Fruit fly (Drosophila melanogaster) whole organism, embryonic: ENCODE data around the gene bun.
A peak's percentile ranks its signal among the peaks of the same experiment; 100 is the strongest.

Experiments used
- Adf1 ChIP-seq: fragments of 200-800 bp; sonication (Bioruptor generic); IDR thresholded peaks from 2 replicates; pipeline ENCODE4 v1.3.6; 2022; ENCODE audit warnings: missing biosample characterization, missing genetic modification characterization
- Atf3 ChIP-seq: fragments of 200-800 bp; sonication (Bioruptor generic); optimal IDR thresholded peaks from 3 replicates; lab custom pipeline; 2016; ENCODE audit warnings: missing biosample characterization, missing genetic modification characterization
- B-H1 ChIP-seq: fragments of 200-800 bp; sonication (Bioruptor generic); IDR thresholded peaks from 3 replicates; pipeline ENCODE4 v1.3.6; 2022; ENCODE audit warnings: missing biosample characterization, missing genetic modification characterization
- Bgb ChIP-seq: fragments of 200-800 bp; sonication (Bioruptor generic); IDR thresholded peaks from 2 replicates; pipeline ENCODE4 v1.3.6; 2022; ENCODE audit warnings: missing biosample characterization, missing genetic modification characterization; ENCODE audit not compliant: partially characterized antibody
- CG10321 ChIP-seq: fragments of 200-800 bp; sonication (Bioruptor generic); IDR thresholded peaks from 2 replicates; pipeline ENCODE4 v1.3.6; 2022; ENCODE audit warnings: missing biosample characterization, missing genetic modification characterization
- CG11456 ChIP-seq: fragments of 200-800 bp; sonication (Bioruptor generic); IDR thresholded peaks from 3 replicates; pipeline ENCODE4 v1.3.6; 2022; ENCODE audit warnings: missing biosample characterization, missing genetic modification characterization
- CG13287 ChIP-seq: fragments of 200-800 bp; sonication (Bioruptor generic); IDR thresholded peaks from 2 replicates; pipeline ENCODE4 v1.3.6; 2022; ENCODE audit warnings: missing biosample characterization, missing genetic modification characterization; ENCODE audit not compliant: partially characterized antibody
- CG14441 ChIP-seq: fragments of 200-800 bp; sonication (Bioruptor generic); IDR thresholded peaks from 2 replicates; pipeline ENCODE4 v1.3.6; 2022; ENCODE audit warnings: missing biosample characterization, missing genetic modification characterization
- CG15514 ChIP-seq: fragments of 200-800 bp; sonication (Bioruptor generic); optimal IDR thresholded peaks from 3 replicates; lab custom pipeline; 2017; ENCODE audit warnings: missing biosample characterization, missing genetic modification characterization, mild to moderate bottlenecking, moderate library complexity, missing genetic modification reagents
- CG17385 ChIP-seq: fragments of 200-800 bp; sonication (Bioruptor generic); optimal IDR thresholded peaks from 3 replicates; lab custom pipeline; 2018; ENCODE audit warnings: missing biosample characterization, mild to moderate bottlenecking, missing genetic modification characterization
- CG18599 ChIP-seq: fragments of 200-800 bp; sonication (Bioruptor generic); optimal IDR thresholded peaks from 3 replicates; lab custom pipeline; 2017; ENCODE audit warnings: missing biosample characterization, missing genetic modification characterization, mild to moderate bottlenecking, moderate library complexity, missing genetic modification reagents
- CG30020 ChIP-seq: fragments of 200-800 bp; optimal IDR thresholded peaks from 2 replicates; lab custom pipeline; 2019; ENCODE audit warnings: missing biosample characterization, mild to moderate bottlenecking, missing genetic modification characterization, moderate library complexity
- CG30403 ChIP-seq: fragments of 200-800 bp; sonication (Bioruptor generic); optimal IDR thresholded peaks from 3 replicates; lab custom pipeline; 2016; ENCODE audit warnings: missing biosample characterization, missing genetic modification characterization
- CG31441 ChIP-seq: fragments of 200-800 bp; sonication (Bioruptor generic); IDR thresholded peaks from 2 replicates; pipeline ENCODE4 v1.3.6; 2022; ENCODE audit warnings: missing biosample characterization, missing genetic modification characterization
- CG34224 ChIP-seq: fragments of 200-800 bp; sonication (Bioruptor generic); IDR thresholded peaks from 3 replicates; pipeline ENCODE4 v1.3.6; 2022; ENCODE audit warnings: missing biosample characterization, missing genetic modification characterization; ENCODE audit not compliant: partially characterized antibody
- CG6175 ChIP-seq: fragments of 200-800 bp; sonication (Bioruptor generic); IDR thresholded peaks from 3 replicates; pipeline ENCODE4 v1.3.6; 2022; ENCODE audit warnings: missing biosample characterization, missing genetic modification characterization
- CG9932 ChIP-seq: fragments of 200-800 bp; sonication (Bioruptor generic); IDR thresholded peaks from 2 replicates; pipeline ENCODE4 v1.3.6; 2022; ENCODE audit warnings: missing biosample characterization, missing genetic modification characterization
- CrebB ChIP-seq: fragments of 200-800 bp; sonication (Bioruptor generic); optimal IDR thresholded peaks from 3 replicates; lab custom pipeline; 2018; ENCODE audit warnings: missing biosample characterization, mild to moderate bottlenecking, missing genetic modification characterization
- Drgx ChIP-seq: fragments of 200-800 bp; sonication (Bioruptor generic); IDR thresholded peaks from 2 replicates; pipeline ENCODE4 v1.3.6; 2022; ENCODE audit warnings: missing biosample characterization, missing genetic modification characterization
- Fer1 ChIP-seq: fragments of 200-800 bp; sonication (Bioruptor generic); optimal IDR thresholded peaks from 2 replicates; lab custom pipeline; 2017; ENCODE audit warnings: missing biosample characterization, mild to moderate bottlenecking, missing genetic modification characterization
- HLHmδ ChIP-seq: fragments of 200-800 bp; sonication (Bioruptor generic); optimal IDR thresholded peaks from 2 replicates; lab custom pipeline; 2018; ENCODE audit warnings: missing biosample characterization, mild to moderate bottlenecking, missing genetic modification characterization, moderate library complexity
- Meics ChIP-seq: fragments of 200-800 bp; sonication (Bioruptor generic); optimal IDR thresholded peaks from 2 replicates; lab custom pipeline; 2017; ENCODE audit warnings: missing biosample characterization, mild to moderate bottlenecking, missing genetic modification characterization
- Nf-YC ChIP-seq: fragments of 200-800 bp; optimal IDR thresholded peaks from 3 replicates; lab custom pipeline; 2019; ENCODE audit warnings: missing biosample characterization, mild to moderate bottlenecking, missing genetic modification characterization, moderate library complexity
- Rfx ChIP-seq: fragments of 200-800 bp; sonication (Bioruptor generic); IDR thresholded peaks from 2 replicates; pipeline ENCODE4 v1.3.6; 2022; ENCODE audit warnings: missing biosample characterization, missing genetic modification characterization
- YL-1 ChIP-seq: fragments of 200-800 bp; sonication (Bioruptor generic); optimal IDR thresholded peaks from 3 replicates; lab custom pipeline; 2017; ENCODE audit warnings: missing biosample characterization, mild to moderate bottlenecking, missing genetic modification characterization
- abd-A ChIP-seq: fragments of 200-800 bp; sonication (Bioruptor generic); optimal IDR thresholded peaks from 3 replicates; lab custom pipeline; 2019; ENCODE audit warnings: missing biosample characterization, mild to moderate bottlenecking, missing genetic modification characterization, moderate library complexity
- ac ChIP-seq: fragments of 200-800 bp; sonication (Bioruptor generic); optimal IDR thresholded peaks from 3 replicates; lab custom pipeline; 2017; ENCODE audit warnings: missing biosample characterization, mild to moderate bottlenecking, missing genetic modification characterization
- cg ChIP-seq: fragments of 200-800 bp; sonication (Bioruptor generic); optimal IDR thresholded peaks from 3 replicates; lab custom pipeline; 2019; ENCODE audit warnings: missing biosample characterization, mild to moderate bottlenecking, missing genetic modification characterization, moderate library complexity
- ci ChIP-seq: fragments of 200-800 bp; sonication (Bioruptor generic); IDR thresholded peaks from 3 replicates; pipeline ENCODE4 v1.3.6; 2022; ENCODE audit warnings: missing biosample characterization, missing genetic modification characterization
- crol ChIP-seq: fragments of 200-800 bp; sonication (Bioruptor generic); IDR thresholded peaks from 2 replicates; pipeline ENCODE4 v1.3.6; 2022; ENCODE audit warnings: missing biosample characterization, missing genetic modification characterization
- crp ChIP-seq, 2 experiments: fragments of 200-800 bp; sonication (Bioruptor generic); optimal IDR thresholded peaks; 2 replicates in 1 of 2; 3 replicates in 1 of 2; lab custom pipeline; 2017; ENCODE audit warnings: missing biosample characterization in 2 of 2, missing genetic modification characterization in 2 of 2, mild to moderate bottlenecking in 1 of 2, moderate library complexity in 1 of 2
- dmrt11E ChIP-seq: fragments of 200-800 bp; sonication (Bioruptor generic); optimal IDR thresholded peaks from 3 replicates; lab custom pipeline; 2018; ENCODE audit warnings: missing biosample characterization, mild to moderate bottlenecking, missing genetic modification characterization, moderate library complexity
- gem ChIP-seq: fragments of 200-800 bp; sonication (Bioruptor generic); optimal IDR thresholded peaks from 2 replicates; lab custom pipeline; 2019; ENCODE audit warnings: missing biosample characterization, mild to moderate bottlenecking, missing genetic modification characterization, moderate library complexity
- hb ChIP-seq: fragments of 200-800 bp; sonication (Bioruptor generic); IDR thresholded peaks from 3 replicates; pipeline ENCODE4 v1.3.6; 2022; ENCODE audit warnings: missing biosample characterization, missing genetic modification characterization; ENCODE audit not compliant: partially characterized antibody
- hbn ChIP-seq: fragments of 200-800 bp; sonication (Bioruptor generic); IDR thresholded peaks from 2 replicates; pipeline ENCODE4 v1.3.6; 2022; ENCODE audit warnings: missing biosample characterization, missing genetic modification characterization; ENCODE audit not compliant: partially characterized antibody
- lilli ChIP-seq: fragments of 200-800 bp; sonication (Bioruptor generic); optimal IDR thresholded peaks from 3 replicates; lab custom pipeline; 2016; ENCODE audit warnings: missing biosample characterization, missing genetic modification characterization
- mirr ChIP-seq: fragments of 200-800 bp; sonication (Bioruptor generic); optimal IDR thresholded peaks from 3 replicates; lab custom pipeline; 2018; ENCODE audit warnings: missing biosample characterization, mild to moderate bottlenecking, missing genetic modification characterization
- nmo ChIP-seq: fragments of 200-800 bp; sonication (Bioruptor generic); optimal IDR thresholded peaks from 2 replicates; lab custom pipeline; 2018; ENCODE audit warnings: missing biosample characterization, mild to moderate bottlenecking, missing genetic modification characterization, moderate library complexity
- phol ChIP-seq: fragments of 200-800 bp; sonication (Bioruptor generic); optimal IDR thresholded peaks from 3 replicates; lab custom pipeline; 2018; ENCODE audit warnings: missing biosample characterization, mild to moderate bottlenecking, missing genetic modification characterization, moderate library complexity
- prd ChIP-seq, 3 experiments: fragments of >200 bp in 2 of 3; fragments of 200-800 bp in 1 of 3; sonication (Bioruptor generic) in 1 of 3; optimal IDR thresholded peaks in 2 of 3; IDR thresholded peaks in 1 of 3; 2 replicates in 2 of 3; 3 replicates in 1 of 3; pipeline versions ENCODE4 v1.3.6 to Lab custom; 2017 to 2022; ENCODE audit warnings: missing biosample characterization in 1 of 3, missing genetic modification characterization in 1 of 3
- row ChIP-seq: fragments of 200-800 bp; sonication (Bioruptor generic); IDR thresholded peaks from 3 replicates; pipeline ENCODE4 v1.3.6; 2022; ENCODE audit warnings: missing biosample characterization, missing genetic modification characterization
- schlank ChIP-seq: fragments of 200-800 bp; sonication (Bioruptor generic); optimal IDR thresholded peaks from 2 replicates; lab custom pipeline; 2018; ENCODE audit warnings: missing biosample characterization, mild to moderate bottlenecking, missing genetic modification characterization
- trem ChIP-seq: fragments of 200-800 bp; optimal IDR thresholded peaks from 3 replicates; lab custom pipeline; 2019; ENCODE audit warnings: missing biosample characterization, mild to moderate bottlenecking, missing genetic modification characterization, moderate library complexity
- unc-4 ChIP-seq: fragments of 200-800 bp; sonication (Bioruptor generic); IDR thresholded peaks from 2 replicates; pipeline ENCODE4 v1.3.6; 2022; ENCODE audit warnings: missing biosample characterization, missing genetic modification characterization; ENCODE audit not compliant: partially characterized antibody
- vvl ChIP-seq: fragments of 200-800 bp; sonication (Bioruptor generic); IDR thresholded peaks from 2 replicates; pipeline ENCODE4 v1.3.6; 2022; ENCODE audit warnings: missing biosample characterization, missing genetic modification characterization
- zfh2 ChIP-seq: fragments of 200-800 bp; sonication (Bioruptor generic); optimal IDR thresholded peaks from 2 replicates; lab custom pipeline; 2016; ENCODE audit warnings: missing biosample characterization, missing genetic modification characterization

The bun gene

DNA sequence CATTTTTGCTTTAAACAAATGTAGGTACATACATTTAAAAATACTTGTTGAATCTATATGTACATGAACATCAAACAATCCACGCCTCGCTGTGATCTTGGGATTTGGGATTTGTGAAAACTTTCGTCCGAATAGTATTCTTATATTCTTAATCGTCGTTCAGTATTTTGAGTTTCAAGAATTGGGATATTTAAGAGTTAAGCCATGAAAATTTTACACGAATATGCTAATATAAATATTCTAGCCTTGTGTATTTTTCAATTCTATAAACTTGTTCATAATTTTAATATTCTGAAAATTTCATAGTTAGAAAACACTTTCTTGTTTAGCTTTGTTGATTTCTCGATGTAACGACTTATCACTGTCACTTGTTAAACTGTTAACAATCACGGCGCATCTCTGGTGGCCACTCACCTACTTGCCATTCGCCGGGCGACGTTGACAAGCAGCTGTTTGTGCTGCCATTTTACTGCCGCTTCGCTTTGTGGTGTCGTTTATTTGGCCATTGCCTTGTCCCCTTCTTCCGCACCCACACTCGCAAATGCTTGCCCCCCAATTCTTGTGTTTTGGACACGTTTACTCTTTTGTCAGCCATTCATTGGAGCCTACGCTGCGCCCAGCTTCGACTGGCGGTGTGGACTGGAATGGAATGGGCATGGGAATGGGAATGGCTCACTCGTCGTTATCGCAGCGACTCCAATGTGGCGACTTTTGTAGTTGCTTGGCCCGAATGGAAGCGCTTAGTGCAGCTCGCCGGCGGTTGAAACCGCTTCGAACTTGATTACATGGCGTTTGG, 110.2 kb downstream of the bun start (continued):
- TF ChIP-seq CG15514 (peak; percentile 8), Adf1 (0 out of 2 replicates have a peak, but pooled peaks have one; percentile 26), row (peak; percentile 88), crol (GFP tag; lab: Robert Waterston, UW) (peak; percentile 66), CG14441 (GFP tag; lab: Robert Waterston, UW) (peak; percentile 18; the same call in 1 of the 2 replicates), CG13287 (GFP tag; lab: Robert Waterston, UW) (peak; percentile 37; the same call in 1 of the 2 replicates), CG31441 (GFP tag; lab: Robert Waterston, UW) (peak; percentile 65; the same call in 1 of the 2 replicates), ac (GFP tag; lab: Kevin White, UChicago) (no peak), mirr (GFP tag; lab: Kevin White, UChicago) (peak; percentile 41), HLHmδ (peak; percentile 37), unc-4 (GFP tag; lab: Robert Waterston, UW) (0 out of 2 replicates have a peak, but pooled peaks have one; percentile 20), CrebB (tag; lab: Kevin White, UChicago) (peak; percentile 15), crp (GFP tag; optimal IDR thresholded peaks at IDR 0.05; lab: Kevin White, UChicago) (peak; percentile 38 to 92), CG34224 (GFP tag; lab: Robert Waterston, UW) (peak; percentile 35; the same call in 1 of the 3 replicates), CG17385 (peak; percentile 20), prd (optimal IDR thresholded peaks at IDR 0.05; lab: Kevin White, UChicago) (no peak), prd (GFP tag; IDR thresholded peaks at IDR 0.05; lab: Robert Waterston, UW) (0 out of 3 replicates have a peak, but pooled peaks have one; percentile 10), trem (tag; lab: Kevin White, UChicago) (peak; percentile 26), phol (tag; lab: Kevin White, UChicago) (peak; percentile 88), CG10321 (GFP tag; lab: Robert Waterston, UW) (no peak), YL-1 (GFP tag; lab: Kevin White, UChicago) (peak; percentile 67), abd-A (tag; lab: Kevin White, UChicago) (no peak), Fer1 (GFP tag; lab: Kevin White, UChicago) (peak; percentile 22), dmrt11E (tag; lab: Kevin White, UChicago) (no peak), schlank (tag; lab: Kevin White, UChicago) (no peak), CG18599 (peak; percentile 15), zfh2 (GFP tag; lab: Kevin White, UChicago) (peak; percentile 5), hb (GFP tag; lab: Robert Waterston, UW) (no peak), B-H1 (GFP tag; lab: Robert Waterston, UW) (no peak), CG9932 (GFP tag; lab: Robert Waterston, UW) (peak; percentile 15; the same call in 1 of the 2 replicates), nmo (peak; percentile 6), vvl (GFP tag; lab: Robert Waterston, UW) (peak; percentile 32; the same call in 1 of the 2 replicates), ci (GFP tag; lab: Robert Waterston, UW) (peak; percentile 12; the same call in 1 of the 3 replicates), CG30403 (GFP tag; lab: Kevin White, UChicago) (peak; percentile 11), gem (tag; lab: Kevin White, UChicago) (peak; percentile 84), Meics (peak; percentile 2), hbn (GFP tag; lab: Robert Waterston, UW) (peak; percentile 32), Drgx (0 out of 2 replicates have a peak, but pooled peaks have one; percentile 15), cg (GFP tag; lab: Kevin White, UChicago) (peak; percentile 58), Nf-YC (tag; lab: Kevin White, UChicago) (peak; percentile 21), CG30020 (tag; lab: Kevin White, UChicago) (no peak), CG11456 (peak; percentile 53; the same call in 1 of the 3 replicates), CG6175 (no peak), lilli (GFP tag; lab: Kevin White, UChicago) (peak; percentile 1), Rfx (GFP tag; lab: Robert Waterston, UW) (peak; percentile 33; the same call in 1 of the 2 replicates), Atf3 (GFP tag; lab: Kevin White, UChicago) (no peak), Bgb (0 out of 2 replicates have a peak, but pooled peaks have one; percentile 38)
